Worm (Caenorhabditis elegans) whole organism, young adult: ENCODE measurements around the gene cex-1.

Experiments used
- F57C9.4 ChIP-seq: sonication (generic microtip); optimal IDR thresholded peaks from 2 replicates; lab custom pipeline; 2017; ENCODE audit warnings: mild to moderate bottlenecking, missing genetic modification characterization, missing compliant biosample characterization
- ama-1 ChIP-seq, 3 experiments: fragments of 150-350 bp in 1 of 3; sonication (generic microtip) in 2 of 3; optimal IDR thresholded peaks; 2 replicates each; lab custom pipeline; 2014 to 2018; ENCODE audit warnings: missing biosample characterization in 2 of 3, missing genetic modification characterization in 2 of 3, missing genetic modification reagents in 2 of 3
- aptf-3 ChIP-seq: fragments of 200-800 bp; sonication (Bioruptor generic); IDR thresholded peaks from 2 replicates; pipeline ENCODE4 v1.3.6; 2022; ENCODE audit warnings: missing genetic modification characterization, missing compliant biosample characterization
- bed-1 ChIP-seq: fragments of 200-800 bp; sonication (Bioruptor generic); IDR thresholded peaks from 2 replicates; pipeline ENCODE4 v1.3.6; 2022; ENCODE audit warnings: missing genetic modification reagents, missing genetic modification characterization, missing compliant biosample characterization
- cebp-2 ChIP-seq: fragments of 200-800 bp; sonication (Bioruptor generic); IDR thresholded peaks from 2 replicates; pipeline ENCODE4 v1.3.6; 2022; ENCODE audit warnings: missing genetic modification characterization, missing compliant biosample characterization
- mel-28 ChIP-seq: sonication (generic microtip); optimal IDR thresholded peaks from 2 replicates; lab custom pipeline; 2016; ENCODE audit warnings: borderline replicate concordance, mild to moderate bottlenecking, missing genetic modification characterization, missing compliant biosample characterization
- nhr-90 ChIP-seq: sonication (generic microtip); optimal IDR thresholded peaks from 2 replicates; lab custom pipeline; 2016; ENCODE audit warnings: missing genotype, mild to moderate bottlenecking, missing genetic modification characterization, missing compliant biosample characterization
- rpc-1 ChIP-seq, 2 experiments: fragments of 150-350 bp in 1 of 2; sonication (generic microtip) in 1 of 2; optimal IDR thresholded peaks; 2 replicates each; lab custom pipeline; 2014 to 2018; ENCODE audit warnings: missing biosample characterization in 1 of 2, missing genetic modification characterization in 1 of 2, missing genetic modification reagents in 1 of 2, missing genotype in 1 of 2

DNA sequence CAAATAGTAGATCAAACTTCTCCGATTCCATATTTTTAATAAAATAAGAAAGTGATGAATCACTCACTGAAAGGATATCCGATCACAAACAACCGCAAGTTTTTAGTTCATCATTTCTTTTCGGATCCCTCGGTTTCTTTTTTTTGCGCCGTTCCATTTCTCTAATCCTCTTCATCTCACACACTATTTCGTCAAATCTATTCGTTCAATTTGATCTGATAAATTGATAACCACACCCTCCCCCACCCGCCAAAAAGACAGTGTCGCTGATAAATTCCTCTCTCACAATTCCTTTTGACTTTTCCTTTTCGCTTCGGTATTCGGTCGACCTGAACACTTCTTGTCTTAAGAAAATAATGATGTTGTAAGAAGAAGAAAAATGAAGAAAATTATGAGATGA lies 12.1 kb downstream of the cex-1 start:
- no peak for TF ChIP-seq cebp-2 (GFP tag; lab: Robert Waterston, UW)
- no peak for TF ChIP-seq nhr-90 (tag; lab: Kevin White, UChicago)
- no peak for TF ChIP-seq F57C9.4 (tag; lab: Kevin White, UChicago)
- no peak for TF ChIP-seq rpc-1 (optimal IDR thresholded peaks at IDR 0.05; lab: Kevin White, UChicago)
- no peak for TF ChIP-seq rpc-1 (tag; optimal IDR thresholded peaks at IDR 0.05; lab: Kevin White, UChicago)
- TF ChIP-seq bed-1 (GFP tag; lab: Robert Waterston, UW), result no peak
- no peak for TF ChIP-seq ama-1 (optimal IDR thresholded peaks at IDR 0.05; lab: Kevin White, UChicago)
- no peak for TF ChIP-seq ama-1 (GFP tag; optimal IDR thresholded peaks at IDR 0.05; lab: Kevin White, UChicago)
- no peak for TF ChIP-seq aptf-3 (GFP tag; lab: Robert Waterston, UW)
- no peak for TF ChIP-seq mel-28
